Worm (Caenorhabditis elegans) whole organism, late embryonic: Measurements from ENCODE around the gene fbxa-73.
A peak's percentile ranks its signal among the peaks of the same experiment; 100 is the strongest.

Experiments
- C08G9.2 ChIP-seq: sonication (generic microtip); optimal IDR thresholded peaks from 2 replicates; lab custom pipeline; 2016; ENCODE audit warnings: mild to moderate bottlenecking, missing genetic modification characterization, moderate library complexity, missing compliant biosample characterization
- K09A11.1 ChIP-seq: sonication (generic microtip); optimal IDR thresholded peaks from 2 replicates; lab custom pipeline; 2017; ENCODE audit warnings: antibody characterized with exemption, mild to moderate bottlenecking, missing genetic modification characterization, missing compliant biosample characterization; ENCODE audit not compliant: insufficient read depth
- Y22D7AL.16 ChIP-seq: sonication (generic microtip); optimal IDR thresholded peaks from 2 replicates; lab custom pipeline; 2016; ENCODE audit warnings: missing genetic modification characterization, missing compliant biosample characterization
- ahr-1 ChIP-seq: sonication (generic microtip); optimal IDR thresholded peaks from 2 replicates; lab custom pipeline; 2016; ENCODE audit warnings: missing genetic modification characterization, missing compliant biosample characterization
- ama-1 ChIP-seq: fragments of 150-350 bp; optimal IDR thresholded peaks from 2 replicates; lab custom pipeline; 2014
- ceh-14 ChIP-seq: sonication (generic microtip); optimal IDR thresholded peaks from 2 replicates; lab custom pipeline; 2016; ENCODE audit warnings: missing genotype, missing genetic modification characterization, missing compliant biosample characterization
- ceh-18 ChIP-seq: sonication (generic microtip); optimal IDR thresholded peaks from 2 replicates; lab custom pipeline; 2016; ENCODE audit warnings: missing genetic modification characterization, missing compliant biosample characterization
- ceh-19 ChIP-seq: fragments of 200-800 bp; sonication (Bioruptor generic); optimal IDR thresholded peaks from 2 replicates; lab custom pipeline; 2018; ENCODE audit warnings: mild to moderate bottlenecking, missing genetic modification characterization, missing compliant biosample characterization
- ceh-2 ChIP-seq: sonication (generic microtip); optimal IDR thresholded peaks from 2 replicates; lab custom pipeline; 2016; ENCODE audit warnings: missing genotype, missing genetic modification characterization, missing compliant biosample characterization
- ceh-24 ChIP-seq: sonication (generic microtip); optimal IDR thresholded peaks from 2 replicates; lab custom pipeline; 2016; ENCODE audit warnings: mild to moderate bottlenecking, missing genetic modification characterization, missing compliant biosample characterization
- ceh-30 ChIP-seq: fragments of 150-350 bp; optimal IDR thresholded peaks from 2 replicates; lab custom pipeline; 2014; ENCODE audit warnings: missing biosample characterization, missing genetic modification characterization
- ceh-34 ChIP-seq: sonication (generic microtip); optimal IDR thresholded peaks from 2 replicates; lab custom pipeline; 2016; ENCODE audit warnings: mild to moderate bottlenecking, missing genetic modification characterization, missing compliant biosample characterization
- ceh-48 ChIP-seq: sonication (generic microtip); optimal IDR thresholded peaks from 2 replicates; lab custom pipeline; 2016; ENCODE audit warnings: missing genetic modification characterization, inconsistent platforms, missing compliant biosample characterization
- ceh-6 ChIP-seq: fragments of 200-800 bp; sonication (Bioruptor generic); optimal IDR thresholded peaks from 2 replicates; lab custom pipeline; 2018; ENCODE audit warnings: mild to moderate bottlenecking, missing genetic modification characterization, missing compliant biosample characterization
- ceh-9 ChIP-seq: sonication (generic microtip); optimal IDR thresholded peaks from 2 replicates; lab custom pipeline; 2016; ENCODE audit warnings: mild to moderate bottlenecking, missing genetic modification characterization, inconsistent platforms, missing compliant biosample characterization
- che-1 ChIP-seq: sonication (generic microtip); optimal IDR thresholded peaks from 2 replicates; lab custom pipeline; 2016; ENCODE audit warnings: mild to moderate bottlenecking, missing genetic modification characterization, missing compliant biosample characterization
- dmd-4 ChIP-seq: sonication (generic microtip); optimal IDR thresholded peaks from 2 replicates; lab custom pipeline; 2016; ENCODE audit warnings: borderline replicate concordance, missing genetic modification characterization, missing compliant biosample characterization
- dve-1 ChIP-seq: sonication (generic microtip); optimal IDR thresholded peaks from 2 replicates; lab custom pipeline; 2017; ENCODE audit warnings: antibody characterized with exemption, mild to moderate bottlenecking, missing genetic modification characterization, missing compliant biosample characterization
- elt-2 ChIP-seq: sonication (generic microtip); optimal IDR thresholded peaks from 2 replicates; lab custom pipeline; 2016; ENCODE audit warnings: missing genetic modification reagents, missing genetic modification characterization, missing compliant biosample characterization
- elt-4 ChIP-seq: sonication (generic microtip); optimal IDR thresholded peaks from 2 replicates; lab custom pipeline; 2016; ENCODE audit warnings: missing genetic modification characterization, missing compliant biosample characterization
- ets-4 ChIP-seq: sonication (generic microtip); optimal IDR thresholded peaks from 2 replicates; lab custom pipeline; 2016; ENCODE audit warnings: missing genetic modification characterization, missing compliant biosample characterization
- eyg-1 ChIP-seq: sonication (generic microtip); optimal IDR thresholded peaks from 2 replicates; lab custom pipeline; 2016; ENCODE audit warnings: missing genotype, missing genetic modification characterization, missing compliant biosample characterization
- fax-1 ChIP-seq: sonication (generic microtip); optimal IDR thresholded peaks from 2 replicates; lab custom pipeline; 2016; ENCODE audit warnings: missing genotype, missing genetic modification characterization, missing compliant biosample characterization
- fkh-6 ChIP-seq: sonication (generic microtip); optimal IDR thresholded peaks from 2 replicates; lab custom pipeline; 2016; ENCODE audit warnings: missing genetic modification characterization, missing compliant biosample characterization
- gmeb-2 ChIP-seq: sonication (generic microtip); optimal IDR thresholded peaks from 2 replicates; lab custom pipeline; 2016; ENCODE audit warnings: missing genetic modification characterization, inconsistent platforms, missing compliant biosample characterization
- hlh-15 ChIP-seq: sonication (generic microtip); optimal IDR thresholded peaks from 2 replicates; lab custom pipeline; 2016; ENCODE audit warnings: missing genetic modification characterization, missing compliant biosample characterization
- hlh-30 ChIP-seq: sonication (generic microtip); optimal IDR thresholded peaks from 2 replicates; lab custom pipeline; 2017; ENCODE audit warnings: antibody characterized with exemption, missing genetic modification characterization, missing compliant biosample characterization; ENCODE audit not compliant: insufficient read depth
- mec-3 ChIP-seq: sonication (generic microtip); optimal IDR thresholded peaks from 2 replicates; lab custom pipeline; 2016; ENCODE audit warnings: borderline replicate concordance, missing genetic modification characterization, missing compliant biosample characterization
- nhr-11 ChIP-seq: fragments of 150-350 bp; optimal IDR thresholded peaks from 2 replicates; lab custom pipeline; 2014; ENCODE audit warnings: missing biosample characterization, missing genetic modification characterization
- npax-4 ChIP-seq: sonication (generic microtip); optimal IDR thresholded peaks from 2 replicates; lab custom pipeline; 2016; ENCODE audit warnings: missing genetic modification characterization, missing compliant biosample characterization
- pag-3 ChIP-seq: sonication (generic microtip); optimal IDR thresholded peaks from 2 replicates; lab custom pipeline; 2016; ENCODE audit warnings: missing compliant biosample characterization, missing genetic modification characterization, borderline replicate concordance
- pax-1 ChIP-seq: fragments of 150-350 bp; optimal IDR thresholded peaks from 2 replicates; lab custom pipeline; 2014; ENCODE audit warnings: missing biosample characterization, missing genetic modification characterization
- pha-2 ChIP-seq: sonication (generic microtip); optimal IDR thresholded peaks from 2 replicates; lab custom pipeline; 2017; ENCODE audit warnings: mild to moderate bottlenecking, missing genetic modification characterization, missing compliant biosample characterization
- pros-1 ChIP-seq: fragments of 150-350 bp; optimal IDR thresholded peaks from 2 replicates; lab custom pipeline; 2014; ENCODE audit warnings: missing biosample characterization, missing genetic modification reagents, missing genetic modification characterization
- rnt-1 ChIP-seq: sonication (generic microtip); optimal IDR thresholded peaks from 2 replicates; lab custom pipeline; 2016; ENCODE audit warnings: missing genetic modification characterization, missing compliant biosample characterization
- sox-2 ChIP-seq: fragments of 200-800 bp; sonication (Bioruptor generic); IDR thresholded peaks from 2 replicates; pipeline ENCODE4 v1.3.6; 2022; ENCODE audit warnings: missing genetic modification reagents, missing genetic modification characterization, missing compliant biosample characterization
- tbx-7 ChIP-seq: sonication (generic microtip); optimal IDR thresholded peaks from 2 replicates; lab custom pipeline; 2016; ENCODE audit warnings: missing genotype, missing genetic modification characterization, missing compliant biosample characterization
- unc-55 ChIP-seq: sonication (generic microtip); optimal IDR thresholded peaks from 2 replicates; lab custom pipeline; 2017; ENCODE audit warnings: missing biosample characterization, missing genetic modification reagents, missing genetic modification characterization
- unc-86 ChIP-seq: sonication (generic microtip); optimal IDR thresholded peaks from 2 replicates; lab custom pipeline; 2016; ENCODE audit warnings: missing genetic modification characterization, missing compliant biosample characterization
- zip-5 ChIP-seq: sonication (generic microtip); optimal IDR thresholded peaks from 2 replicates; lab custom pipeline; 2016; ENCODE audit warnings: missing genetic modification characterization, missing compliant biosample characterization

Gene fbxa-73

ce11 chrIII:2253027-2253499 is at the start of gene fbxa-73:
Gene fbxa-73, plus strand, starts transcription at chrIII:2253449.
- no peak for TF ChIP-seq dmd-4
- no peak for TF ChIP-seq eyg-1 (tag; lab: Kevin White, UChicago)
- peak; percentile 53 for TF ChIP-seq elt-2 (tag; lab: Kevin White, UChicago)
- TF ChIP-seq hlh-30 = no peak
- no peak for TF ChIP-seq ceh-24 (tag; lab: Kevin White, UChicago)
- no peak for TF ChIP-seq K09A11.1 (tag; lab: Kevin White, UChicago)

DNA sequence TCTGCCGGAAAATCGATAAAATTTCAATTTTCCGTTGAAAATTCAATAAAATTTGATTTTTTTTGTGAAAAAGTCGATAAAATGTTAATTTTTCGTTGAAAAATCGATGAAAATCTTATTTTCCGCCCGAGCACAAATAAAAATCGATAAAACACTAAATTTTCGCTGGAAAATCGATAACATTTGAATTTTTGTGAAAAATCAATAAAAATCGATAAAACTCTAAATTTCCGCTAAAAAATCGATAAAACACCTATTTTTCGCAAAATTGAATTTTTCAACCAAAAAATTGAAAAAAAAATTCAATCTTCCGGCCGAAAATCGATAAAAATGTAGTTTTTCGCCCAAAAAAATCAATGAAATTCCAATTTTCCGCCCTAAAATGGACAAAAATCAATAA is 48.1 kb upstream of the fbxa-73 start:
- peak; percentile 26 for TF ChIP-seq ceh-48 (tag; lab: Kevin White, UChicago)
- TF ChIP-seq zip-5 (tag; lab: Kevin White, UChicago) = no peak

ce11 chrIII:2207864-2208263 is 45.4 kb upstream of the fbxa-73 start, which contains the start of gene C39B5.5:
Gene C39B5.5, plus strand, starts transcription at chrIII:2208164.
- TF ChIP-seq unc-55 (GFP tag; lab: Kevin White, UChicago) = no peak
- no peak for TF ChIP-seq pax-1 (tag; lab: Kevin White, UChicago)
- no peak for TF ChIP-seq fkh-6 (tag; lab: Kevin White, UChicago)
- no peak for TF ChIP-seq gmeb-2
- no peak for TF ChIP-seq ahr-1
- no peak for TF ChIP-seq ceh-6

ce11 chrIII:2210601-2211000 is 42.6 kb upstream of the fbxa-73 start:
- TF ChIP-seq pros-1 (tag; lab: Kevin White, UChicago) (no peak), mec-3 (tag; lab: Kevin White, UChicago) (no peak), ceh-6 (no peak), gmeb-2 (no peak), fkh-6 (tag; lab: Kevin White, UChicago) (no peak), dmd-4 (no peak), dve-1 (tag; lab: Kevin White, UChicago) (no peak), rnt-1 (tag; lab: Kevin White, UChicago) (no peak), ets-4 (no peak), K09A11.1 (tag; lab: Kevin White, UChicago) (no peak), elt-4 (no peak), pha-2 (tag; lab: Kevin White, UChicago) (no peak), ceh-34 (no peak), tbx-7 (tag; lab: Kevin White, UChicago) (no peak), pax-1 (tag; lab: Kevin White, UChicago) (no peak), Y22D7AL.16 (tag; lab: Kevin White, UChicago) (no peak), unc-86 (tag; lab: Kevin White, UChicago) (no peak), ceh-14 (no peak), pag-3 (tag; lab: Kevin White, UChicago) (no peak), fax-1 (tag; lab: Kevin White, UChicago) (no peak)

DNA sequence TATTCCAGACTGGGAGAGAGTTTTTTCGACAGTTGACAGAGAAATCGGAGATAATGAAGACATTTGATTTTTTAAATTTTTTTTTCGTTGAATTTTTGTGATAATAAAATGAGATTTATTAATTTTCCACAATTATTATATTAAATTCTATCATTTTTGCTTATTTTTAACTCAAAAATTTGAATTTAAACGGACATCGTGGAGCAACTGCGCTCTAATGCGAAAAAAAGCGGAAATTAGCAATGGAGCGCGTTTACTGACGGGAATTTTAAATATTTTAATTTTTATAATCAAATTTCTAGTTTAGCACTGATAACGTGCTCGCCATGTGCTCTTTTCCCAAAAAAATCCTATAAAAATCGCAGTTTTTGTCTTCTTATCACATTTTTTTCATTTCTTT is 42.1 kb upstream of the fbxa-73 start, which contains the start of gene C39B5.14:
TSS of gene C39B5.14 (plus strand) at position 301 of the 400 bp plus-strand sequence.
- TF ChIP-seq hlh-15 (tag; lab: Kevin White, UChicago) (no peak), ama-1 (no peak), ceh-48 (tag; lab: Kevin White, UChicago) (no peak), ceh-9 (tag; lab: Kevin White, UChicago) (no peak), Y22D7AL.16 (tag; lab: Kevin White, UChicago) (no peak)

- no peak for TF ChIP-seq pros-1 (tag; lab: Kevin White, UChicago)
- TF ChIP-seq npax-4 (tag; lab: Kevin White, UChicago) = no peak
- no peak for TF ChIP-seq sox-2 (GFP tag; lab: Robert Waterston, UW)
- TF ChIP-seq ceh-18 (tag; lab: Kevin White, UChicago) = no peak
- TF ChIP-seq pag-3 (tag; lab: Kevin White, UChicago) = no peak
- no peak for TF ChIP-seq nhr-11 (tag; lab: Kevin White, UChicago)
- no peak for TF ChIP-seq ceh-30 (tag; lab: Kevin White, UChicago)
- no peak for TF ChIP-seq ets-4
- no peak for TF ChIP-seq C08G9.2 (tag; lab: Kevin White, UChicago)
- TF ChIP-seq ceh-19 = no peak
- TF ChIP-seq che-1 = no peak
- TF ChIP-seq ceh-2 (tag; lab: Kevin White, UChicago) = no peak
- no peak for TF ChIP-seq unc-55 (GFP tag; lab: Kevin White, UChicago)
- no peak for TF ChIP-seq ceh-24 (tag; lab: Kevin White, UChicago)
These were observed 40.9 kb upstream of the fbxa-73 start for ce11 chrIII:2212343-2212742.
